Fruit fly (Drosophila melanogaster) whole organism: ENCODE data around the gene Doc1.

ENCODE experiments used
- CG8478 ChIP-seq: fragments of >200 bp; optimal IDR thresholded peaks from 2 replicates; lab custom pipeline; 2018; ENCODE audit warnings: inconsistent platforms
- Dll ChIP-seq: fragments of >200 bp; optimal IDR thresholded peaks from 2 replicates; lab custom pipeline; 2017
- pan ChIP-seq: fragments of >200 bp; optimal IDR thresholded peaks from 2 replicates; lab custom pipeline; 2017
- psq ChIP-seq: fragments of >200 bp; optimal IDR thresholded peaks from 2 replicates; lab custom pipeline; 2017
- usp ChIP-seq: fragments of >200 bp; optimal IDR thresholded peaks from 2 replicates; lab custom pipeline; 2017; ENCODE audit warnings: missing biosample characterization, missing genetic modification characterization, mixed read lengths

dm6 chr3L:8997686-8998239 lies 43.4 kb upstream of the Doc1 start, which contains the start of the genes smg and CG5087:
- TF ChIP-seq usp (GFP tag; lab: Kevin White, UChicago) = no peak
- no peak for TF ChIP-seq pan (lab: Kevin White, UChicago)
- TF ChIP-seq CG8478 (lab: Kevin White, UChicago) = no peak
- TF ChIP-seq psq (lab: Kevin White, UChicago) = no peak
- no peak for TF ChIP-seq Dll (lab: Kevin White, UChicago)
